Fruit fly (Drosophila melanogaster): ENCODE results near the gene Ras64B.

The Ras64B gene

DNA sequence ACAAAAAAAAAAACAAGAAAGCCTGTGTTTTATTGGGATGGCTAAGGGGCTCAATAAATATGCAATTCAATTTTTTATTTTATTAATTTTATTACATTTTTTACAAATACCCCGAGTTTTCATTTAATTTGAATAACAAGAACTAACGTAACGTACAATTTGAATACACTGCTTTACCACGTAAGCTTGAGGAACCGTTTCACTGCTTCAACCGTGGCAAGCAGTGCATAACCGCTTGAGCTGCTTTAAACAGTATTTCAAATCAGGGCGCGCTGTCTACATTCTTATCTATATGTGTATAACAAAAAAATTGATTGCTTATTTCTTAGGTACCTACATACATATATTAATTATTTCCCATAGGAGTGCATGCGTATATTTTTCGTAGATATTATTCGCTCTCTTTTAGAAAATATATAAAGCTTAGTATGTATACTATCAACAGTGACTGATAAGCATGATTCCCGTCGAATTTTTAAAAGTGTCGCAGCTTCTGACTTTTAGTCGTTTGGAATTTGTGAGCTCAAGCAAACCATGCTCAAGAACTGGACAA is 46.1 kb upstream of the Ras64B start, which contains the start of gene CG14990 (continued):
- no peak for TF ChIP-seq CG10209 (GFP tag; optimal IDR thresholded peaks at IDR 0.05)
- TF ChIP-seq CG2678 (tag; optimal IDR thresholded peaks at IDR 0.05) = no peak
- peak in 1 of 2 experiments; percentile 40 for TF ChIP-seq Hr78 (GFP tag; optimal IDR thresholded peaks at IDR 0.05)
- no peak for TF ChIP-seq Lpt (GFP tag; optimal IDR thresholded peaks at IDR 0.05)
- no peak for TF ChIP-seq sisA (GFP tag; IDR thresholded peaks at IDR 0.05)
- TF ChIP-seq Atf-2 (GFP tag; optimal IDR thresholded peaks at IDR 0.05) = no peak
- TF ChIP-seq TFAM (GFP tag; optimal IDR thresholded peaks at IDR 0.05) = no peak
- no peak for TF ChIP-seq ato (GFP tag; IDR thresholded peaks at IDR 0.05; ENCODE audit: partially characterized antibody)
- TF ChIP-seq NfI (GFP tag; optimal IDR thresholded peaks at IDR 0.05) = no peak
- no peak for TF ChIP-seq CG1832 (GFP tag; optimal IDR thresholded peaks at IDR 0.05)
- TF ChIP-seq CG17912 (GFP tag; optimal IDR thresholded peaks at IDR 0.05) = peak; percentile 4
- TF ChIP-seq tgo (GFP tag; IDR thresholded peaks at IDR 0.05) = no peak
- TF ChIP-seq Dfd (GFP tag; optimal IDR thresholded peaks at IDR 0.05) = peak in 1 of 2 experiments; percentile 87
- TF ChIP-seq CG32767 (GFP tag; IDR thresholded peaks at IDR 0.05) = no peak
- no peak for TF ChIP-seq pho (GFP tag; optimal IDR thresholded peaks at IDR 0.05)
- no peak for TF ChIP-seq dmrt11E (tag; optimal IDR thresholded peaks at IDR 0.05)
- TF ChIP-seq CG11696 (GFP tag; IDR thresholded peaks at IDR 0.05) = no peak
- no peak for TF ChIP-seq Max (GFP tag; optimal IDR thresholded peaks at IDR 0.05)
- no peak for TF ChIP-seq Usf (GFP tag; optimal IDR thresholded peaks at IDR 0.05)
- TF ChIP-seq CG13296 (GFP tag; optimal IDR thresholded peaks at IDR 0.05) = no peak
- no peak for TF ChIP-seq CG10543 (GFP tag; optimal IDR thresholded peaks at IDR 0.05)
- no peak for TF ChIP-seq Rx (GFP tag; IDR thresholded peaks at IDR 0.05)
- TF ChIP-seq pan (optimal IDR thresholded peaks at IDR 0.05) = no peak
- TF ChIP-seq pan (GFP tag; optimal IDR thresholded peaks at IDR 0.05 in 1 of 2, IDR thresholded peaks at IDR 0.05 in 1 of 2) = no peak
- no peak for TF ChIP-seq Ets65A (GFP tag)
- no peak for TF ChIP-seq ranshi (GFP tag; IDR thresholded peaks at IDR 0.05)
- no peak for TF ChIP-seq CG7271 (tag; optimal IDR thresholded peaks at IDR 0.05)
- no peak for TF ChIP-seq CG7372 (GFP tag; IDR thresholded peaks at IDR 0.05)
- TF ChIP-seq CG13287 (GFP tag; IDR thresholded peaks at IDR 0.05; ENCODE audit: partially characterized antibody) = peak; percentile 39; the same call in 1 of the 2 replicates
- no peak for TF ChIP-seq B-H2 (GFP tag; optimal IDR thresholded peaks at IDR 0.05)
- no peak for TF ChIP-seq sens-2 (GFP tag; IDR thresholded peaks at IDR 0.05)
- no peak for TF ChIP-seq Dek (tag; optimal IDR thresholded peaks at IDR 0.05)
- TF ChIP-seq otp (GFP tag; IDR thresholded peaks at IDR 0.05) = no peak
- no peak for TF ChIP-seq ara (GFP tag; IDR thresholded peaks at IDR 0.05)
- TF ChIP-seq esg (GFP tag; conservative IDR thresholded peaks at IDR 0.05) = no peak
- TF ChIP-seq Jarid2 (GFP tag; optimal IDR thresholded peaks at IDR 0.05) = peak; percentile 40
- TF ChIP-seq CG12071 (GFP tag; optimal IDR thresholded peaks at IDR 0.05) = no peak
- peak; percentile 28 for TF ChIP-seq grn (GFP tag; optimal IDR thresholded peaks at IDR 0.05)
- TF ChIP-seq br (optimal IDR thresholded peaks at IDR 0.05) = no peak
- TF ChIP-seq tap (tag; optimal IDR thresholded peaks at IDR 0.05) = peak; percentile 3
- peak; percentile 2 for TF ChIP-seq CG14710 (tag; optimal IDR thresholded peaks at IDR 0.05)
- TF ChIP-seq Ets97D (GFP tag; optimal IDR thresholded peaks at IDR 0.05) = peak; percentile 38
- no peak for TF ChIP-seq wor (GFP tag; IDR thresholded peaks at IDR 0.05)
- no peak for TF ChIP-seq tx (GFP tag; optimal IDR thresholded peaks at IDR 0.05)
- TF ChIP-seq twi (tag; optimal IDR thresholded peaks at IDR 0.05) = no peak
- TF ChIP-seq btn (GFP tag; optimal IDR thresholded peaks at IDR 0.05) = no peak
- TF ChIP-seq CG10654 (GFP tag; optimal IDR thresholded peaks at IDR 0.05) = no peak
- no peak for TF ChIP-seq Nf-YA (GFP tag; IDR thresholded peaks at IDR 0.05)
- TF ChIP-seq chinmo (GFP tag; IDR thresholded peaks at IDR 0.05; ENCODE audit: partially characterized antibody) = peak; percentile 74; the same call in 1 of the 4 replicates
- no peak for TF ChIP-seq zen (tag; optimal IDR thresholded peaks at IDR 0.05)
- peak; percentile 43 for TF ChIP-seq HmgZ (tag; optimal IDR thresholded peaks at IDR 0.05)
- TF ChIP-seq Doc2 (GFP tag; IDR thresholded peaks at IDR 0.05) = no peak

All from whole organism, embryonic.